Fruit fly (Drosophila melanogaster) Kc167 (cell line): ENCODE results near the gene CG1951.

Experiments
- Myc ChIP-seq: fragments of >200 bp; optimal IDR thresholded peaks from 2 replicates; lab custom pipeline; 2017; ENCODE audit warnings: missing external identifiers
- Sin3A ChIP-seq: fragments of >200 bp; optimal IDR thresholded peaks from 2 replicates; lab custom pipeline; 2018; ENCODE audit warnings: missing external identifiers
- h ChIP-seq: fragments of >200 bp; optimal IDR thresholded peaks from 3 replicates; lab custom pipeline; 2018; ENCODE audit warnings: missing external identifiers
- insv ChIP-seq: fragments of >200 bp; optimal IDR thresholded peaks from 3 replicates; lab custom pipeline; 2018; ENCODE audit warnings: missing external identifiers
- psq ChIP-seq: fragments of >200 bp; optimal IDR thresholded peaks from 2 replicates; lab custom pipeline; 2017; ENCODE audit warnings: missing external identifiers
- ttk ChIP-seq: sonication (Bioruptor generic); optimal IDR thresholded peaks from 2 replicates; lab custom pipeline; 2017; ENCODE audit warnings: missing external identifiers

The CG1951 gene

DNA sequence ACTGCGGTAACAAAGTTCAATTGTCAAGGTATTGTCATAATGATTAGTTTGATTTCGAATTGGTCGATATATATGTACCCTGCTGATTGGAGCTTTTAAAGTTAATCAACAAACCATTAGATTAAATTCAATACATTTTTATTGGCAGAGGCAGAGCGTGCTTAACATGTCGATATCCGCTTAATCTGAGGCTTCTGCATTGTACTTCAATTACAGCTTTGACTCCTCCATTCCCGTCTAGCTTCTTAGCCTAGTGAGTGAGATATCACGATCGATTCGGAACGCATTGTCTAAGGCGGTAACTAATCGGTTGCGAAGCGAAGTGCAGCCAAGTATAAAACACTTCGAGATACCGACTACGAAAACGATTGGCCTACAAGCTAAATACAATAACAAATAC is 5.5 kb downstream of the CG1951 start, which contains the start of gene Ssl2:
Gene Ssl2 (minus strand): TSS at position 101 of the 400 bp plus-strand sequence.
- no peak for TF ChIP-seq Myc (lab: Kevin White, UChicago)
- TF ChIP-seq Sin3A (lab: Kevin White, UChicago), result no peak
- TF ChIP-seq h (lab: Kevin White, UChicago), result no peak
- TF ChIP-seq insv (lab: Kevin White, UChicago), result no peak
- TF ChIP-seq ttk, result no peak
- TF ChIP-seq psq (lab: Kevin White, UChicago), result no peak

DNA sequence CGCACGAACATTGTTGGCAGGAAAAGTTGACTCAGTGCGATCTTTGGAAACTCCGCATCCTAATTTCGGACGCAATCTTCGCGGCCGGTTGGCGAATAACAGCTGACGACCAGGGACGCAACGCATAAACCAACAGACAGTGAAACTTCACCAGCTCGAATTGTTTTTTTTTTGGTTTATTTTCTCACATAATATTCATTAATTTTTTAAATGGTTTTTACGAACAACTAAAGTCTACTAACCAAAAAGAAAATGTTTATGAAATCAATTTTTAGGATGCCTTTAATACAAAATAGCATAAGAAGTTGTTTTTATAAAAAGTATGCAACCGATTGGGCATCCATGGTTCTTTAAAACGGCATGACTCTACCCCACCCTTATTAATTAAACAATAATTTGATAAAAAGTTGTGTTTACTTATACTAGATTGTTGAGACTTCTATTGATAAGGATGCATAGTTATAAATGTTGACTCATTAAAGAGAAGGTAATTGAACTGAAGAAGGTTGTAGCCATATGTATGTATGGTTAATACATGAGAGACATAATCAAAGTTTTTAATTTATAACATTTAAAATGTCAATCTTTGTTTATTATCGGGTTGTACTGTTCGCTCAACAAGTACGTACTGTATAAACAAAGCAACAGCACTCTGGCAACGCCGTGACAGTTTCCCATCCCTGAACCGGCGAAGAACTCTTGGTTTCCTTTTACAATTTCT is 7.0 kb downstream of the CG1951 start, which contains the start of the genes beta4GalNAcTB and Cpsf100:
Gene beta4GalNAcTB (minus strand): TSS at position 100 of the 721 bp plus-strand sequence.
Gene Cpsf100 (plus strand): TSS at position 665 of the 721 bp plus-strand sequence.
- TF ChIP-seq ttk, result no peak
- TF ChIP-seq Myc (lab: Kevin White, UChicago), result no peak
- no peak for TF ChIP-seq insv (lab: Kevin White, UChicago)
- TF ChIP-seq psq (lab: Kevin White, UChicago), result no peak
- no peak for TF ChIP-seq h (lab: Kevin White, UChicago)
- no peak for TF ChIP-seq Sin3A (lab: Kevin White, UChicago)

DNA sequence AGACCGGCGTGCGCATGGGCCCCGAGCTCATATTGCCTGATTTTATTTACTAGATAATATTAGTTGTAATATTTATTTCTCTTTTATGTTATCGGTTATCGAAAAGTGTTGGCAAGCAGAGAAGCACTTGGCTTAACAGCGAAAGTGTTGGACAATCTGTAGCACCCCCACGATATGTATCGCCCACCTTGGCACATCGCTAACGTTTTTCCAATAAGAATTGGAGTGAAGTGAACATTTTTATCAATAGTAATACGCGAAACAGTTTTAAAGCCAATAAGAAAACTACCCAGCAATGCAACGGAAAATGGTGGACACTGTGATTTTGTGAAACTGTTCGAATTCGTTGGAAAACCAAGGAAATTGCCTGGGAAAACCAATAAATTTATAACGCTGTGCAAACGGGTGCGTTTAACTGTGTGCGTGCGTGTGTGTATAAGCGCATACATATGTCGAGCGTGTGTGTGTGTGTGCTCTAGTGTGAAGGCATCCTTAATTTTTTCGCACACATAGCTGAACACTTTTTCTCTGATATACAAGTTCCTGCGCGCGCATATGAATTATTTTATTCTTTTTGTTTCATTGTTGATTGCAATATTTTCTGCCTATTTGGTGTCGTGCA is 12.0 kb downstream of the CG1951 start, which contains the start of the genes Slu7 and Pkc98E:
Gene Slu7 (minus strand): TSS at position 112 of the 622 bp plus-strand sequence.
Gene Pkc98E (plus strand): TSS at position 197 of the 622 bp plus-strand sequence.
- TF ChIP-seq psq (lab: Kevin White, UChicago) (no peak), Myc (lab: Kevin White, UChicago) (no peak), h (lab: Kevin White, UChicago) (no peak), Sin3A (lab: Kevin White, UChicago) (no peak), ttk (no peak), insv (lab: Kevin White, UChicago) (peak; percentile 69)

DNA sequence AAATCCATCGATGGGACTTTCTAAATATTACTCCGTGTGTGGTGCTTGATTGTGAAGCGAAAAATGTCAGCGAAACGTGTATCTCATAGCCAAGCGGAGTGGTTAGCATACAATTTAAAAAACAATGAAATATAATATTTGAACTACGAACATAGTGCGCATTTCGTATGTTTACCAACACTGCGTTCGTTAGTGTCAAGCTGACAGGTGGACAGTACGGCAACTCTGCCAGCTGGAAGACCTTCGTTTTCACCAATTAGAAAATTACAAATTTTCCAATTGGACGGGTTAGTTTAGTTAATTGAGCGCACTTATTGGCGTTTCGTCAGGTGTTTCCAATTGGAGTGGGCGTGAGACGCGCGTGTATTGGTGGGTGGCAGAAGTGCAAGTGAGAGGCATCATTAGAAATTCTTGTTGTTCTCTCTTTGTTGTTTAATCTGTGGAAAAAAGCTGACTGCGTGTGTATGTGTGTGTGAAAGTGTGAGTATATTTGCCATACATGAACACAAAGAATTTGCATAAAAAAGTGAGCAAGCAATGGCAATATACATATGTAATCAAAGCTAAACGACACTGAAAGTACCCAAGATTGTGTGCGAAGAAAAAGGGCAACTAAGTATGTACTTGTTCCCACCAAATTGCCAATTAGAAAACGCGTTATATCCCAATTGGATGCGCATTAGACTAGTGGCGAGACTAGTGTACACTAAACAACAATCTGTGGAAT is 12.8 kb downstream of the CG1951 start:
- TF ChIP-seq psq (lab: Kevin White, UChicago) (no peak), Sin3A (lab: Kevin White, UChicago) (no peak)

DNA sequence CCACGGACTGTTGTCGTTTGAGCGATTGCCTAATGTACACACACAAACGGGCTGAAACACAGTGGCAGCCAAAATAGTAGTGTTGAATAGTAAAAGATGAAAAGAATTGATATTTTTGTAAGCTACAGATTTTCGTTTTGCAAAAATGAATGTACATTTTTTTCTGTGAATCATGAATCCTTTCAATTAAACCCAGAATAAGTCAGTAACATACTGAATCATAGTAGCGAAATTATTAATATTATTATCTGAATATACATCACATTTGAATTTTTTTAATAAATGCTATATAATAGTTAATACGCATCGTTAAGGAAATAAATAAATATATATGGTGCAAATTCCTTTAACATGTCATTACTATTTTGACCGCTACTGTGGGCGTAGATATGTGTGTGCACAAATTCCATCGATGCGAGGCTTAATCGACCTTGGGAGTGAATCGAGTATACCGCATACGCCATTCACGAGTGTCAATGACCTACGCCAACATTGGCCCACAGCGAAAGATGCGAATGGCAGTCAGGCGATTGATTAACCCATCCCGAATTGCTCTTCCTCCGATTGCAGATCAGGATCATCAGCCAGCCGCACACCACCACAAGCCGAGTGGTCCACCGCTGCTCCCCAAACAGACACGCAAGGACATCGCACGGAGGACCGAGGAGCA is 13.6 kb downstream of the CG1951 start:
- TF ChIP-seq Myc (lab: Kevin White, UChicago), result no peak
- no peak for TF ChIP-seq psq (lab: Kevin White, UChicago)
- no peak for TF ChIP-seq Sin3A (lab: Kevin White, UChicago)
- no peak for TF ChIP-seq h (lab: Kevin White, UChicago)
- no peak for TF ChIP-seq ttk
- TF ChIP-seq insv (lab: Kevin White, UChicago), result no peak

DNA sequence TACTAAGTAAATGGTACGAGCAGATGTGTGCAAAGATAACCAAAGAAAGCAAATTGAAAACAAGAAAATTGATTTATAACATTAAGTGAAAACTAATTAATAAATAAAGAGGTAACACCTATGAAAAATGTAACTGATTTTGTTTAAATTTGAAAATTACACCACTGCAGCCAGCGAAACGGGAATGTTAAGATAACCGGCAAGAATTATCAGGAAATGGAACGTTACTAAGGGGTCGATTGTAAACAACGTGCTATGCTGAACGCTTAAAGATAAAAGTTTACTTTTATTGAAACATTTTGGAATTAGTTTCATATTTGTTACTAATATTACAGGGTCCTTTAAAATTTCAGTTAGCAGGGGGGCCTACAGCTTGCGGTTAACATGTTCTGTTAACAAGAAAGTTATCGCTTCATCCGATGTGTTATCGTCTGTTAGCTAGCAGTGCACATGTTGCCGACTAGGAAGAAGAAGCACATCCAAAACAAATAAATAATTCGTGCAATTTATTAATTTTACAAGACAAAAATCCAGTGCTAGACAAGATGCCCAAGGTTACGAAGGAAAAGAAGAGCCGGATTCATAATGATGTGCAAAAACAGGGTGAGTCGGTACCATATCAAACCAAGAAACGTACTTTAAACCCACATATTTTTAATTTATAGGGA is 22.2 kb downstream of the CG1951 start, which contains the start of gene CG11837:
Gene CG11837 (plus strand): TSS at position 439 of the 668 bp plus-strand sequence.
- TF ChIP-seq ttk (no peak), Sin3A (lab: Kevin White, UChicago) (no peak), Myc (lab: Kevin White, UChicago) (no peak), psq (lab: Kevin White, UChicago) (no peak), insv (lab: Kevin White, UChicago) (no peak), h (lab: Kevin White, UChicago) (no peak)

DNA sequence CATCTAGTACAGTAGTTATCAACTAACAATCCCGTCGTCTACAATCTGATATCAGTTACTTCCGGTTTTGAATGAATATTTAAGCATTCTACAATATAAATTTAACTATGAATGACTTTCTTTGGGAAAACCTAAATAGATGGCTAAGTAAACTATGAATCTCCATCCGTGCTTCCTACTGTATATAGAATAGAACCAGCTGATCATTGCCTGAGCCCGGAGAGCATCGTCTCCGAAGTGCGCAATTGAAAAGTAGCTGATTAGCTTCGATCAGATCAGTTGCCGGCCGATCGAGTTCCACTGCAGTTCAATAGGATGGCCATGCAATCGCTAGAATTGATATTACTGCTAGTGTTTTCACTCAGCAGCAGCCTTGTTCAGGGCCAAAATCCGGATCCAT is 23.7 kb downstream of the CG1951 start, which contains the start of gene CG11841:
Gene CG11841 (plus strand): TSS at position 301 of the 400 bp plus-strand sequence.
- no peak for TF ChIP-seq insv (lab: Kevin White, UChicago)
- no peak for TF ChIP-seq Myc (lab: Kevin White, UChicago)

DNA sequence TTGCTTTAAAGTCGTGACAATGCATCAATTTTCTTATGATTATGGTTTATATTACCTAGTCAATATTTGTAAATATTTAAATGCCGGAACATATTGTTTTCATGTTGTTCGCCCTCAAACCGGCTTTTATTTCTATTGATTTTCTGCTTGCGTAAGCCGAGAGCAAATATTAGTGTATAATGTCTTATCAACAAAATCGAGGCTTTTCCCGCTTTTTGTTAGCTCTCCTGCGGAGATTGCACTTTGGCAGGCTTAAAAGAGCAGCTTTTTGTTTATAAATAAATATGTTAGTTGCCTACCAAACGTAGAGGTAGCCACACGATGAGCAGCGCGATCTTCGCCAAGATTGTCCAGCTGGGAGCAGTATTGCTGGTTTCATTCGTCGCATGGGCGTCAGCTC is 25.3 kb downstream of the CG1951 start, which contains the start of gene CG11842:
Gene CG11842 (plus strand): TSS at position 301 of the 400 bp plus-strand sequence.
- TF ChIP-seq Sin3A (lab: Kevin White, UChicago), result no peak
- no peak for TF ChIP-seq psq (lab: Kevin White, UChicago)
- no peak for TF ChIP-seq h (lab: Kevin White, UChicago)
- TF ChIP-seq Myc (lab: Kevin White, UChicago), result no peak
- TF ChIP-seq insv (lab: Kevin White, UChicago), result no peak
- TF ChIP-seq ttk, result no peak

DNA sequence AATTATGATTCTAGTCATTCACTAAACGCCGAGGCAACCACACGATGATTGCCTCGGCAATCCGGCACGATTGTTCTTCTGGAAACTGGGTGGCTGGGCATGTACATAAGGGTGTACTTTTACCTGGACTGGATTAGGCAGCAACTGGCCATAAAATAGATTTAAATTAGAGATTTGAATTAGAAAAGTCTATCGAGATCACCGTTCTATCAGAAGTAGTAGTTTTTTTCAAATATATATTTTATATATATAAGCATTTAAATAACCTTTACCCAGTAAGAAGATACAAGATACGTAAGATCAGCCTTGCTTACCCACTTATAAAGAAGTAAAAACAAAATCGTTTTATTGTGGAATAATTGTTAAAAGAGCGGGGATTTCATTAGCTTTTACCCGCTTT is 27.0 kb downstream of the CG1951 start, which contains the start of gene CG11843:
Gene CG11843 (plus strand): TSS at position 301 of the 400 bp plus-strand sequence.
- no peak for TF ChIP-seq insv (lab: Kevin White, UChicago)
- no peak for TF ChIP-seq ttk
- TF ChIP-seq Myc (lab: Kevin White, UChicago), result no peak
- TF ChIP-seq psq (lab: Kevin White, UChicago), result no peak
- no peak for TF ChIP-seq h (lab: Kevin White, UChicago)
- no peak for TF ChIP-seq Sin3A (lab: Kevin White, UChicago)

DNA sequence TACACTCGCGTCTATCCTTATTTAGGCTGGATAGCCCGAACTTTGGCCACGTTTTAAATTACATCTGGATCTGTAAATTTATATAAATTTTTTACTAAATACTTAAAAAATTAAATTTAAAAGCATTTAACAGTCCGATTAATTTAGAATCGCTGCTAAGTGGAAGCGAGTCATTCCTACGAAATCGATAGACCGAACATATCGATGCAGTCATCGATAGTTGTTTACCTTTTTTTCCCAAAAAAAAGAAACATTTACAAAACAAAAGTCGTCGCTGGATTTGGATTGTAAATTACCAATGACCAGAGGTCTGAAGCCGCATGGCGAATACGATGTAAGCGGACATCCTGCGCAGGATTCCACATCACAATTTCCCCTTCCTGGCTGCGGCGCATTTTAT is 28.7 kb downstream of the CG1951 start, which contains the start of gene Sirt7:
Gene Sirt7 (plus strand): TSS at position 218 of the 400 bp plus-strand sequence.
- TF ChIP-seq insv (lab: Kevin White, UChicago) (no peak), psq (lab: Kevin White, UChicago) (no peak), Sin3A (lab: Kevin White, UChicago) (no peak), Myc (lab: Kevin White, UChicago) (no peak), h (lab: Kevin White, UChicago) (no peak), ttk (no peak)
